Fruit fly (Drosophila melanogaster): ENCODE measurements around the gene CG31787.

CG31787 gene

DNA sequence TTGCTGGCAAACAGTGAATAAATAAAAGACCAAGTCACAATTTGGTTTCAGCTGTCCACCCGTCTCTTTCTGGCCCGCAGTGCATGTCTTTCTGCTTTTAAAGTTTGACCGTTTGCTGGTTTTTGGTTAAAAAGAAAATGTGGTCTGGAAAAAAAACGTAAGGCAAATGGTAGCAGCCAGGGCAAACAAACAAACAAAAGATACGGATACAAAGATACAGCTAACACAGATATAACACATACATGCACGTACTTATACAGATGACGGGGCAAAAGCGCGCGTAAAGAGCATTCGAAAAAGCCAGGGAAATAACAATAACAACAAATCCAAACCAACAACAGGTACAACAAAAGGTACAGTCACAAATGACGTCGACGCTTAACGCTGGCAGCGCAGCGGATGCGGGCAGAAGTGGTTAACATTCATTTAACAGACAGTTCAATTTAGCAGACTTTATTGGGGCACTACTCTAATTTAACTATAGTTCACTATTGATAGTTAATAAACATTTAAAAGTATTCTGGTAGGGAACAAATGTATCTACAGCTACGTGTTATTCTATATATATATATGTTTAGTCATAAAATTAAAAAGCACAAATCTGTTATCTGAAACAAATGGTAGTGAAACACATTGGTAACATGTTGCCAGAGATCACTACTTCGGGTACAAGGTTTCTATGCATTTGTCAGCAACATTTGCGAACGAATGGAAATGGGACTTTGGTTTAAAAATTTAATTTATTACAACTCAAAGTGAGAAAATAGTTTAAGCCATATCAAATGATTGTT is 28.6 kb upstream of the CG31787 start:
- TF ChIP-seq Six4 (GFP tag; optimal IDR thresholded peaks at IDR 0.05) (no peak), CG15073 (GFP tag; optimal IDR thresholded peaks at IDR 0.05) (no peak), CG9876 (GFP tag; optimal IDR thresholded peaks at IDR 0.05) (no peak), CG8281 (tag; optimal IDR thresholded peaks at IDR 0.05) (no peak), CG11504 (tag; optimal IDR thresholded peaks at IDR 0.05) (peak; percentile 99), sqz (GFP tag; optimal IDR thresholded peaks at IDR 0.05) (peak; percentile 77), Aef1 (GFP tag; IDR thresholded peaks at IDR 0.05) (no peak), danr (GFP tag; IDR thresholded peaks at IDR 0.05) (no peak), CG17802 (tag; optimal IDR thresholded peaks at IDR 0.05) (no peak), sna (GFP tag; IDR thresholded peaks at IDR 0.05; ENCODE audit: partially characterized antibody) (0 out of 2 replicates have a peak, but pooled peaks have one; percentile 27), vvl (GFP tag; IDR thresholded peaks at IDR 0.05) (peak; percentile 35; the same call in 1 of the 2 replicates), Stat92E (GFP tag; optimal IDR thresholded peaks at IDR 0.05) (peak in 1 of 3 experiments; percentile 18), Dip3 (GFP tag; optimal IDR thresholded peaks at IDR 0.05) (no peak), CG34422 (GFP tag; IDR thresholded peaks at IDR 0.05) (no peak), CG17568 (GFP tag; optimal IDR thresholded peaks at IDR 0.05) (peak; percentile 29), CG6272 (GFP tag; IDR thresholded peaks at IDR 0.05) (no peak), CG9437 (GFP tag; optimal IDR thresholded peaks at IDR 0.05) (peak; percentile 50), ranshi (GFP tag; IDR thresholded peaks at IDR 0.05) (no peak), kay (GFP tag; optimal IDR thresholded peaks at IDR 0.05) (no peak), slbo (GFP tag; IDR thresholded peaks at IDR 0.05) (no peak), gcm2 (GFP tag; optimal IDR thresholded peaks at IDR 0.05) (no peak), kni (GFP tag; optimal IDR thresholded peaks at IDR 0.05) (peak; percentile 93), CG6791 (GFP tag; IDR thresholded peaks at IDR 0.05; ENCODE audit: partially characterized antibody) (no peak), Adf1 (GFP tag; IDR thresholded peaks at IDR 0.05) (peak; percentile 89), Lpt (GFP tag; optimal IDR thresholded peaks at IDR 0.05) (no peak), oc (tag; optimal IDR thresholded peaks at IDR 0.05) (peak; percentile 68), fd102C (GFP tag; optimal IDR thresholded peaks at IDR 0.05) (no peak), slp2 (GFP tag; optimal IDR thresholded peaks at IDR 0.05) (no peak), sima (GFP tag; optimal IDR thresholded peaks at IDR 0.05) (no peak), CG13424 (tag; optimal IDR thresholded peaks at IDR 0.05) (no peak), zen2 (GFP tag; IDR thresholded peaks at IDR 0.05; ENCODE audit: partially characterized antibody) (no peak), Mes4 (GFP tag; optimal IDR thresholded peaks at IDR 0.05) (no peak), CG17186 (GFP tag; optimal IDR thresholded peaks at IDR 0.05) (no peak), zfh1 (GFP tag; IDR thresholded peaks at IDR 0.05) (no peak), PHDP (tag; optimal IDR thresholded peaks at IDR 0.05) (no peak), Xbp1 (GFP tag; optimal IDR thresholded peaks at IDR 0.05) (no peak), CG2678 (tag; optimal IDR thresholded peaks at IDR 0.05) (no peak), Sry-β (GFP tag; optimal IDR thresholded peaks at IDR 0.05) (no peak), CG4328 (GFP tag; optimal IDR thresholded peaks at IDR 0.05) (no peak), sens (GFP tag) (no peak), MESR4 (GFP tag; optimal IDR thresholded peaks at IDR 0.05) (no peak), tin (GFP tag; optimal IDR thresholded peaks at IDR 0.05) (no peak), CG17385 (GFP tag; optimal IDR thresholded peaks at IDR 0.05) (no peak), Doc3 (GFP tag; IDR thresholded peaks at IDR 0.05; ENCODE audit: partially characterized antibody) (no peak), sd (tag; optimal IDR thresholded peaks at IDR 0.05) (peak; percentile 14), grn (GFP tag; optimal IDR thresholded peaks at IDR 0.05) (peak; percentile 56), nmo (GFP tag; optimal IDR thresholded peaks at IDR 0.05) (no peak), CG11085 (GFP tag; IDR thresholded peaks at IDR 0.05) (no peak), insv (GFP tag; optimal IDR thresholded peaks at IDR 0.05) (no peak)

All from whole organism, embryonic.